Worm (Caenorhabditis elegans) whole organism, L1 larva: ENCODE results near the gene kin-29.

Experiments
- aha-1 ChIP-seq: fragments of 150-350 bp; optimal IDR thresholded peaks from 2 replicates; lab custom pipeline; 2014; ENCODE audit warnings: missing biosample characterization, missing genetic modification characterization
- aly-2 ChIP-seq: fragments of 150-350 bp; optimal IDR thresholded peaks from 2 replicates; lab custom pipeline; 2014; ENCODE audit warnings: missing biosample characterization, missing genetic modification characterization
- ama-1 ChIP-seq: fragments of 150-350 bp; optimal IDR thresholded peaks from 2 replicates; lab custom pipeline; 2014
- blmp-1 ChIP-seq: fragments of 150-350 bp; optimal IDR thresholded peaks from 2 replicates; lab custom pipeline; 2014; ENCODE audit warnings: missing biosample characterization, missing genetic modification characterization
- ceh-8 ChIP-seq: fragments of 200-800 bp; sonication (Bioruptor generic); optimal IDR thresholded peaks from 2 replicates; lab custom pipeline; 2018; ENCODE audit warnings: mild to moderate bottlenecking, missing genetic modification characterization, moderate library complexity, missing compliant biosample characterization
- ceh-88 ChIP-seq: fragments of 200-800 bp; sonication (Bioruptor generic); IDR thresholded peaks from 2 replicates; pipeline ENCODE4 v1.3.6; 2022; ENCODE audit warnings: missing genetic modification characterization, missing compliant biosample characterization
- ceh-90 ChIP-seq: sonication (generic microtip); optimal IDR thresholded peaks from 2 replicates; lab custom pipeline; 2016; ENCODE audit warnings: missing genetic modification characterization, missing compliant biosample characterization
- ces-1 ChIP-seq: fragments of 150-350 bp; optimal IDR thresholded peaks from 2 replicates; lab custom pipeline; 2014; ENCODE audit warnings: missing biosample characterization, missing genetic modification reagents, missing genetic modification characterization
- dpl-1 ChIP-seq, 3 experiments: fragments of 150-350 bp in 2 of 3; sonication (generic microtip) in 1 of 3; optimal IDR thresholded peaks; 2 replicates each; lab custom pipeline; 2014 to 2017; ENCODE audit warnings: missing biosample characterization in 3 of 3, missing genetic modification characterization in 3 of 3, missing genetic modification reagents in 3 of 3
- dsc-1 ChIP-seq: sonication (generic microtip); optimal IDR thresholded peaks from 2 replicates; lab custom pipeline; 2016; ENCODE audit warnings: mild to moderate bottlenecking, missing genetic modification characterization, missing compliant biosample characterization
- efl-3 ChIP-seq: fragments of 200-800 bp; sonication (Bioruptor generic); optimal IDR thresholded peaks from 2 replicates; lab custom pipeline; 2018; ENCODE audit warnings: mild to moderate bottlenecking, missing genetic modification characterization, missing compliant biosample characterization
- egl-13 ChIP-seq: sonication (generic microtip); optimal IDR thresholded peaks from 2 replicates; lab custom pipeline; 2016; ENCODE audit warnings: missing genotype, missing genetic modification reagents, missing genetic modification characterization, missing compliant biosample characterization
- egl-27 ChIP-seq, 2 experiments: fragments of 150-350 bp in 1 of 2; sonication (generic microtip); optimal IDR thresholded peaks; 3 replicates each; lab custom pipeline; 2017 to 2018; ENCODE audit warnings: missing biosample characterization in 2 of 2, missing genetic modification characterization in 2 of 2, missing genetic modification reagents in 2 of 2
- elt-2 ChIP-seq: sonication (generic microtip); optimal IDR thresholded peaks from 2 replicates; lab custom pipeline; 2016; ENCODE audit warnings: missing genetic modification characterization, mild to moderate bottlenecking, inconsistent platforms, missing compliant biosample characterization, missing genetic modification reagents
- elt-3 ChIP-seq, 6 experiments: fragments of 150-350 bp in 1 of 6; sonication (generic microtip); optimal IDR thresholded peaks; 2 replicates each; lab custom pipeline; 2017 to 2018; ENCODE audit warnings: missing biosample characterization in 6 of 6, missing genetic modification characterization in 6 of 6, inconsistent platforms in 1 of 6
- ets-5 ChIP-seq: fragments of 200-800 bp; sonication (Bioruptor generic); IDR thresholded peaks from 2 replicates; pipeline ENCODE4 v1.3.6; 2022; ENCODE audit warnings: missing genetic modification characterization, missing compliant biosample characterization
- fkh-8 ChIP-seq: sonication (generic microtip); optimal IDR thresholded peaks from 2 replicates; lab custom pipeline; 2016; ENCODE audit warnings: mild to moderate bottlenecking, missing genetic modification characterization, missing compliant biosample characterization
- fos-1 ChIP-seq: fragments of 150-350 bp; optimal IDR thresholded peaks from 2 replicates; lab custom pipeline; 2014; ENCODE audit warnings: missing biosample characterization, missing genetic modification characterization
- grh-1 ChIP-seq: fragments of 200-800 bp; sonication (Bioruptor generic); IDR thresholded peaks from 2 replicates; pipeline ENCODE4 v1.3.6; 2022; ENCODE audit warnings: missing genetic modification reagents, missing genetic modification characterization, missing compliant biosample characterization
- hlh-4 ChIP-seq: sonication (generic microtip); optimal IDR thresholded peaks from 2 replicates; lab custom pipeline; 2016; ENCODE audit warnings: mild to moderate bottlenecking, missing genetic modification characterization, missing compliant biosample characterization
- hpl-2 ChIP-seq: fragments of 150-350 bp; optimal IDR thresholded peaks from 2 replicates; lab custom pipeline; 2014; ENCODE audit warnings: missing biosample characterization, missing genetic modification reagents, missing genetic modification characterization
- jun-1 ChIP-seq: fragments of 150-350 bp; optimal IDR thresholded peaks from 2 replicates; lab custom pipeline; 2014; ENCODE audit warnings: missing biosample characterization, missing genetic modification reagents, missing genetic modification characterization
- lin-14 ChIP-seq: fragments of 200-800 bp; sonication (Bioruptor generic); optimal IDR thresholded peaks from 2 replicates; lab custom pipeline; 2018; ENCODE audit warnings: mild to moderate bottlenecking, missing genetic modification characterization, moderate library complexity, missing compliant biosample characterization
- lin-15B ChIP-seq: fragments of 150-350 bp; sonication (generic microtip); optimal IDR thresholded peaks from 3 replicates; lab custom pipeline; 2014; ENCODE audit warnings: missing biosample characterization, missing genetic modification characterization
- lin-35 ChIP-seq, 2 experiments: fragments of 150-350 bp; optimal IDR thresholded peaks; 2 replicates each; lab custom pipeline; 2014; ENCODE audit warnings: missing biosample characterization in 2 of 2, missing genetic modification characterization in 2 of 2, missing genetic modification reagents in 2 of 2
- lir-3 ChIP-seq: sonication (generic microtip); optimal IDR thresholded peaks from 2 replicates; lab custom pipeline; 2016; ENCODE audit warnings: mild to moderate bottlenecking, missing genetic modification characterization, moderate library complexity, missing compliant biosample characterization; ENCODE audit not compliant: poor library complexity
- mab-9 ChIP-seq: fragments of 200-800 bp; sonication (Bioruptor generic); IDR thresholded peaks from 2 replicates; pipeline ENCODE4 v1.3.6; 2022; ENCODE audit warnings: missing genetic modification reagents, missing genetic modification characterization, missing compliant biosample characterization
- mdl-1 ChIP-seq, 2 experiments: fragments of 150-350 bp; optimal IDR thresholded peaks; 2 replicates each; lab custom pipeline; 2014 to 2017; ENCODE audit warnings: missing biosample characterization in 2 of 2, missing genetic modification characterization in 2 of 2, inconsistent platforms in 1 of 2
- mef-2 ChIP-seq: fragments of 150-350 bp; optimal IDR thresholded peaks from 2 replicates; lab custom pipeline; 2014; ENCODE audit warnings: missing biosample characterization, missing genetic modification characterization
- nhr-12 ChIP-seq: sonication (generic microtip); optimal IDR thresholded peaks from 2 replicates; lab custom pipeline; 2017; ENCODE audit warnings: missing biosample characterization, missing genetic modification characterization
- nhr-20 ChIP-seq: sonication (generic microtip); optimal IDR thresholded peaks from 2 replicates; lab custom pipeline; 2016; ENCODE audit warnings: mild to moderate bottlenecking, missing genetic modification characterization, missing compliant biosample characterization
- nhr-237 ChIP-seq: fragments of 150-350 bp; optimal IDR thresholded peaks from 2 replicates; lab custom pipeline; 2014; ENCODE audit warnings: missing biosample characterization, missing genetic modification characterization
- nhr-28 ChIP-seq: fragments of 150-350 bp; optimal IDR thresholded peaks from 2 replicates; lab custom pipeline; 2014; ENCODE audit warnings: missing biosample characterization, missing genetic modification characterization
- nhr-47 ChIP-seq: sonication (generic microtip); optimal IDR thresholded peaks from 2 replicates; lab custom pipeline; 2016; ENCODE audit warnings: mild to moderate bottlenecking, missing genetic modification characterization, moderate library complexity, missing compliant biosample characterization
- nhr-71 ChIP-seq: sonication (generic microtip); optimal IDR thresholded peaks from 2 replicates; lab custom pipeline; 2016; ENCODE audit warnings: mild to moderate bottlenecking, missing genetic modification characterization, moderate library complexity, missing compliant biosample characterization
- nhr-85 ChIP-seq: sonication (generic microtip); peaks from one replicate; lab custom pipeline; 2016; ENCODE audit warnings: missing genetic modification characterization, inconsistent platforms, missing compliant biosample characterization
- nhr-90 ChIP-seq: sonication (generic microtip); optimal IDR thresholded peaks from 2 replicates; lab custom pipeline; 2016; ENCODE audit warnings: mild to moderate bottlenecking, missing genetic modification characterization, missing compliant biosample characterization; ENCODE audit not compliant: poor library complexity
- pag-3 ChIP-seq: sonication (generic microtip); optimal IDR thresholded peaks from 2 replicates; lab custom pipeline; 2017; ENCODE audit warnings: missing genetic modification characterization, mild to moderate bottlenecking, missing compliant biosample characterization, antibody characterized with exemption, borderline replicate concordance; ENCODE audit not compliant: insufficient read depth
- pax-3 ChIP-seq: fragments of 200-800 bp; sonication (Bioruptor generic); optimal IDR thresholded peaks from 2 replicates; lab custom pipeline; 2018; ENCODE audit warnings: mild to moderate bottlenecking, missing genetic modification characterization, moderate library complexity, missing compliant biosample characterization
- skn-1 ChIP-seq: fragments of 150-350 bp; optimal IDR thresholded peaks from 2 replicates; lab custom pipeline; 2014; ENCODE audit warnings: missing biosample characterization, missing genetic modification characterization
- snpc-4 ChIP-seq: fragments of 150-350 bp; optimal IDR thresholded peaks from 2 replicates; lab custom pipeline; 2014; ENCODE audit warnings: missing biosample characterization, missing genetic modification characterization
- snu-23 ChIP-seq: sonication (generic microtip); optimal IDR thresholded peaks from 2 replicates; lab custom pipeline; 2016; ENCODE audit warnings: missing genetic modification characterization, missing compliant biosample characterization
- sox-4 ChIP-seq: sonication (generic microtip); optimal IDR thresholded peaks from 2 replicates; lab custom pipeline; 2016; ENCODE audit warnings: missing genetic modification characterization, missing compliant biosample characterization
- sptf-1 ChIP-seq: fragments of 150-350 bp; optimal IDR thresholded peaks from 2 replicates; lab custom pipeline; 2014; ENCODE audit warnings: missing biosample characterization, missing genetic modification characterization
- swsn-7 ChIP-seq: sonication (generic microtip); optimal IDR thresholded peaks from 2 replicates; lab custom pipeline; 2016; ENCODE audit warnings: missing genetic modification characterization, missing compliant biosample characterization
- unc-130 ChIP-seq: fragments of 150-350 bp; optimal IDR thresholded peaks from 2 replicates; lab custom pipeline; 2017; ENCODE audit warnings: missing biosample characterization, missing genetic modification characterization, inconsistent platforms
- unc-30 ChIP-seq: sonication (generic microtip); optimal IDR thresholded peaks from 2 replicates; lab custom pipeline; 2017; ENCODE audit warnings: missing biosample characterization, missing genetic modification characterization
- unc-86 ChIP-seq: sonication (generic microtip); optimal IDR thresholded peaks from 2 replicates; lab custom pipeline; 2016; ENCODE audit warnings: missing genetic modification characterization, missing compliant biosample characterization
- xbp-1 ChIP-seq: sonication (generic microtip); optimal IDR thresholded peaks from 2 replicates; lab custom pipeline; 2016; ENCODE audit warnings: missing genetic modification characterization, missing compliant biosample characterization
- zip-4 ChIP-seq: fragments of 200-800 bp; sonication (Bioruptor generic); optimal IDR thresholded peaks from 2 replicates; lab custom pipeline; 2018; ENCODE audit warnings: mild to moderate bottlenecking, missing genetic modification characterization, moderate library complexity, missing compliant biosample characterization
- ztf-11 ChIP-seq, 2 experiments: sonication (generic microtip); optimal IDR thresholded peaks; 2 replicates each; lab custom pipeline; 2016 to 2017; ENCODE audit warnings: missing genetic modification characterization in 2 of 2, missing biosample characterization in 1 of 2, missing compliant biosample characterization in 1 of 2
- ztf-4 ChIP-seq: fragments of 150-350 bp; optimal IDR thresholded peaks from 2 replicates; lab custom pipeline; 2014; ENCODE audit warnings: missing biosample characterization, missing genetic modification characterization

kin-29 gene

ce11 chrX:2840287-2840686 lies 12.0 kb downstream of the kin-29 start, which contains the start of gene Y71H10B.1 (continued):
- TF ChIP-seq unc-30 (tag; lab: Kevin White, UChicago) (no peak), nhr-71 (tag; lab: Kevin White, UChicago) (peak; percentile 70), snpc-4 (tag; lab: Kevin White, UChicago) (no peak), nhr-12 (tag; lab: Kevin White, UChicago) (no peak), lin-15B (no peak), hpl-2 (no peak), fkh-8 (tag; lab: Kevin White, UChicago) (no peak), grh-1 (GFP tag; lab: Robert Waterston, UW) (no peak), skn-1 (no peak), blmp-1 (tag; lab: Kevin White, UChicago) (peak; percentile 27), ama-1 (lab: Kevin White, UChicago) (no peak), aha-1 (tag; lab: Kevin White, UChicago) (no peak), elt-3 (tag; optimal IDR thresholded peaks at IDR 0.05; lab: Kevin White, UChicago) (peak in 2 of 6 experiments; percentile 46 to 66), unc-130 (tag; lab: Kevin White, UChicago) (peak; percentile 7), unc-86 (tag; lab: Kevin White, UChicago) (no peak), elt-2 (no peak), ztf-11 (tag; optimal IDR thresholded peaks at IDR 0.05; lab: Kevin White, UChicago) (no peak), snu-23 (GFP tag; lab: Kevin White, UChicago) (peak; percentile 15), ztf-4 (tag; lab: Kevin White, UChicago) (no peak), ces-1 (GFP tag; lab: Kevin White, UChicago) (no peak), nhr-90 (tag; lab: Kevin White, UChicago) (peak; percentile 40), efl-3 (GFP tag; lab: Kevin White, UChicago) (no peak), lin-14 (GFP tag; lab: Kevin White, UChicago) (peak; percentile 43), jun-1 (tag; lab: Kevin White, UChicago) (no peak), mdl-1 (tag; optimal IDR thresholded peaks at IDR 0.05; lab: Kevin White, UChicago) (no peak), nhr-85 (tag; lab: Kevin White, UChicago) (peak; percentile 88), xbp-1 (no peak), ceh-8 (no peak), aly-2 (tag; lab: Kevin White, UChicago) (no peak), dpl-1 (GFP tag; optimal IDR thresholded peaks at IDR 0.05; lab: Kevin White, UChicago) (no peak), sox-4 (tag; lab: Kevin White, UChicago) (no peak), sptf-1 (tag; lab: Kevin White, UChicago) (no peak), mef-2 (tag; lab: Kevin White, UChicago) (no peak), lir-3 (tag; lab: Kevin White, UChicago) (peak; percentile 22), pag-3 (no peak), nhr-20 (tag; lab: Kevin White, UChicago) (peak; percentile 57), nhr-237 (tag; lab: Kevin White, UChicago) (no peak), ceh-88 (GFP tag; lab: Robert Waterston, UW) (no peak), dsc-1 (tag; lab: Kevin White, UChicago) (peak; percentile 5), zip-4 (no peak), mab-9 (GFP tag; lab: Robert Waterston, UW) (no peak), ets-5 (no peak), fos-1 (tag; lab: Kevin White, UChicago) (no peak), nhr-47 (peak; percentile 40), nhr-28 (tag; lab: Kevin White, UChicago) (no peak), pax-3 (no peak), lin-35 (GFP tag; optimal IDR thresholded peaks at IDR 0.05; lab: Kevin White, UChicago) (peak in 1 of 2 experiments; percentile 32), swsn-7 (tag; lab: Kevin White, UChicago) (no peak), hlh-4 (tag; lab: Kevin White, UChicago) (no peak), egl-13 (no peak), ceh-90 (no peak), egl-27 (tag; optimal IDR thresholded peaks at IDR 0.05; lab: Kevin White, UChicago) (no peak)
